Fruit fly (Drosophila melanogaster) whole organism, prepupa: ENCODE measurements around the gene CG46307.

Source experiments
- CG11294 ChIP-seq: fragments of 200-800 bp; sonication (Bioruptor generic); IDR thresholded peaks from 2 replicates; pipeline ENCODE4 v1.3.6; 2022; ENCODE audit warnings: missing biosample characterization, missing genetic modification characterization
- CG11762 ChIP-seq: fragments of 200-800 bp; sonication (Bioruptor generic); optimal IDR thresholded peaks from 3 replicates; lab custom pipeline; 2016; ENCODE audit warnings: missing biosample characterization, missing genetic modification characterization; ENCODE audit not compliant: insufficient read depth
- CG16779 ChIP-seq: fragments of 200-800 bp; sonication (Bioruptor generic); optimal IDR thresholded peaks from 3 replicates; lab custom pipeline; 2017; ENCODE audit warnings: missing biosample characterization, mild to moderate bottlenecking, missing genetic modification characterization
- CG6854 ChIP-seq: fragments of 200-800 bp; sonication (Bioruptor generic); optimal IDR thresholded peaks from 2 replicates; lab custom pipeline; 2017; ENCODE audit warnings: missing biosample characterization, mild to moderate bottlenecking, missing genetic modification characterization
- CG8319 ChIP-seq: fragments of 200-800 bp; sonication (Bioruptor generic); optimal IDR thresholded peaks from 3 replicates; lab custom pipeline; 2016; ENCODE audit warnings: missing biosample characterization, missing genetic modification characterization
- Eip75B ChIP-seq: fragments of 200-800 bp; sonication (Bioruptor generic); optimal IDR thresholded peaks from 3 replicates; lab custom pipeline; 2016; ENCODE audit warnings: missing biosample characterization, missing genetic modification characterization
- OdsH ChIP-seq: fragments of 200-800 bp; sonication (Bioruptor generic); optimal IDR thresholded peaks from 3 replicates; lab custom pipeline; 2016; ENCODE audit warnings: missing biosample characterization, missing genetic modification characterization

DNA sequence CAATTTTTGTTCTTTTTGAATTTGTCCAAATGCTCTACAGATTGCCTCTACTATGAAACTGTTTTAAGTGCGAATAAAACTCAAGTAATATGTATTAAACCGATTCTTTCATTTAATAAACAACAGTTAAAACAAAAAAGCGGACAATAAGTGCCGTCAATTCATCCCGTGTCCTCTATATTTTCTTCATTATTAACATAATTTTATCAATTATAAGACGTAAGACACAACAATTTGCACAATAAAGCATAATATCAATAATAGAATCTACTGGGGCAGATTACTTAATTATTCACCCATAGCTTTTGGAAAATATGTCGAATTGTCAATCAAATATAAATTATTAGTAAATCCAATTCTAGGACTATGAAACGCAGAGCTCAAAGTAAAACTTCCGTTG lies 68.6 kb downstream of the CG46307 start, which contains the start of gene CG31627:
- TF ChIP-seq CG11762 (no peak), CG11294 (GFP tag; lab: Robert Waterston, UW) (no peak), CG8319 (GFP tag; lab: Kevin White, UChicago) (no peak), OdsH (GFP tag; lab: Kevin White, UChicago) (no peak), Eip75B (GFP tag; lab: Kevin White, UChicago) (no peak), CG6854 (GFP tag; lab: Kevin White, UChicago) (no peak), CG16779 (no peak)
